Worm (Caenorhabditis elegans): Measurements from ENCODE around the gene Y57G11C.8.

DNA sequence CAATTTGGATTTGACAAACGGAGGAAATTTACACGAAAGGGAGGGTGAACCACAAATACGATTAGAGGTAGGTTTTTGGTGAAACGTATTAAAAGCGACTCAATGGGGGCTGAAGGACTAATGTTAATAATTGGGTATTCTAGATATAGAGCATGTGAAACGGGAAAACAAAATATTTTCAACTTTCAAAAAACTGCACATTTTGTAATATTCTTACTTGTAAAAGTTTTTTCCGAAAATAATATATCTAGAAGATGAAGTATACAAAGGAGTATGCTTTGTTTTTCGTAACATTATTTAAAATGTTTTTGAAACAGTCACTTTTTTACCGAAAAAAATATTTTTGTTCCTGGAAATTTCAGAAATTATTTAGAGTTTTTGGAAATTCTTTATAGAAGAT lies 39.7 kb upstream of the Y57G11C.8 start:
- no peak for TF ChIP-seq med-1 (GFP tag; optimal IDR thresholded peaks at IDR 0.05; ENCODE audit: insufficient read depth)
- no peak for TF ChIP-seq ref-1 (GFP tag; conservative IDR thresholded peaks at IDR 0.05)
- TF ChIP-seq klf-2 (GFP tag; conservative IDR thresholded peaks at IDR 0.05), result no peak
- no peak for TF ChIP-seq ztf-23 (GFP tag; IDR thresholded peaks at IDR 0.05)
- no peak for TF ChIP-seq tab-1 (GFP tag; IDR thresholded peaks at IDR 0.05)
- TF ChIP-seq T22C8.4 (GFP tag; IDR thresholded peaks at IDR 0.05), result no peak
- TF ChIP-seq flt-1 (GFP tag; IDR thresholded peaks at IDR 0.05), result no peak

Measured in whole organism, midembryonic.